Fruit fly (Drosophila melanogaster): ENCODE results near the gene CG32036.

DNA sequence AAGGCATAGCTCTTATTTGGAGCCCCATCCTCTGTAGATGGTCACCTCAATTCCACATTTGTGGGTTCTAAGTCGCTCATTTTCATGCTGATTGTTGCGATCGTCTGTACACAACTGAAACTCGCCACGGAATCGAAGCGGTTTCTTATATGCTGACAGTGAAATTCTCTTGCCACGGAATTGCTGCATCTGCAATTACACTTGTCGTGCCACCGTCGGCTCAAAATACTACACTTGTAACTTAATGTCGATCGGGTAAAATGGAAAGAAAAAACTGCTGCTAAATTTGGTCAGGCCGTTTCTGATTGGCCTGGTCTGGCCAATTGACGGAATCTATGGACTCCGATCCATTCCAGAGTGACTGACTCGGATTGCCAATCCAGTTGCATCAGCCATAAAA is 8.2 kb upstream of the CG32036 start:
- no peak for TF ChIP-seq CG8478 (optimal IDR thresholded peaks at IDR 0.05)
- no peak for TF ChIP-seq CTCF (optimal IDR thresholded peaks at IDR 0.05)
